Worm (Caenorhabditis elegans) whole organism, late embryonic: Measurements from ENCODE around the gene T21B4.15.

Source experiments
- C38D4.7 ChIP-seq: fragments of 200-800 bp; sonication (Bioruptor generic); optimal IDR thresholded peaks from 2 replicates; lab custom pipeline; 2018; ENCODE audit warnings: mild to moderate bottlenecking, missing genetic modification characterization, moderate library complexity, missing compliant biosample characterization
- ceh-22 ChIP-seq: sonication (generic microtip); optimal IDR thresholded peaks from 2 replicates; lab custom pipeline; 2017; ENCODE audit warnings: missing biosample characterization, missing genetic modification characterization
- fkh-10 ChIP-seq: fragments of 150-350 bp; optimal IDR thresholded peaks from 2 replicates; lab custom pipeline; 2014; ENCODE audit warnings: missing biosample characterization, missing genetic modification reagents, missing genetic modification characterization
- gmeb-2 ChIP-seq: sonication (generic microtip); optimal IDR thresholded peaks from 2 replicates; lab custom pipeline; 2016; ENCODE audit warnings: missing genetic modification characterization, inconsistent platforms, missing compliant biosample characterization
- hlh-13 ChIP-seq: fragments of 200-800 bp; sonication (Bioruptor generic); optimal IDR thresholded peaks from 2 replicates; lab custom pipeline; 2018; ENCODE audit warnings: mild to moderate bottlenecking, missing genetic modification characterization, missing compliant biosample characterization
- nhr-232 ChIP-seq: sonication (generic microtip); optimal IDR thresholded peaks from 2 replicates; lab custom pipeline; 2016; ENCODE audit warnings: missing genetic modification characterization, missing compliant biosample characterization
- pax-1 ChIP-seq: fragments of 150-350 bp; optimal IDR thresholded peaks from 2 replicates; lab custom pipeline; 2014; ENCODE audit warnings: missing biosample characterization, missing genetic modification characterization
- pqm-1 ChIP-seq: sonication (generic microtip); optimal IDR thresholded peaks from 2 replicates; lab custom pipeline; 2016; ENCODE audit warnings: missing genetic modification characterization, missing compliant biosample characterization
- sdc-2 ChIP-seq: sonication (generic microtip); optimal IDR thresholded peaks from 2 replicates; lab custom pipeline; 2016; ENCODE audit warnings: missing genotype, missing genetic modification characterization, missing compliant biosample characterization
- ttx-3 ChIP-seq: sonication (generic microtip); optimal IDR thresholded peaks from 2 replicates; lab custom pipeline; 2016; ENCODE audit warnings: missing genetic modification reagents, missing genetic modification characterization, missing compliant biosample characterization
- unc-3 ChIP-seq, 2 experiments: fragments of 200-800 bp in 1 of 2; sonication (Bioruptor generic) in 1 of 2; sonication (generic microtip) in 1 of 2; conservative IDR thresholded peaks in 1 of 2; optimal IDR thresholded peaks in 1 of 2; 2 replicates each; pipeline versions ENCODE4 v1.3.6 to Lab custom; 2016 to 2022; ENCODE audit warnings: missing compliant biosample characterization in 2 of 2, missing genetic modification characterization in 2 of 2, missing genetic modification reagents in 1 of 2
- unc-42 ChIP-seq: sonication (generic microtip); optimal IDR thresholded peaks from 2 replicates; lab custom pipeline; 2016; ENCODE audit warnings: missing genotype, missing genetic modification characterization, missing compliant biosample characterization

DNA sequence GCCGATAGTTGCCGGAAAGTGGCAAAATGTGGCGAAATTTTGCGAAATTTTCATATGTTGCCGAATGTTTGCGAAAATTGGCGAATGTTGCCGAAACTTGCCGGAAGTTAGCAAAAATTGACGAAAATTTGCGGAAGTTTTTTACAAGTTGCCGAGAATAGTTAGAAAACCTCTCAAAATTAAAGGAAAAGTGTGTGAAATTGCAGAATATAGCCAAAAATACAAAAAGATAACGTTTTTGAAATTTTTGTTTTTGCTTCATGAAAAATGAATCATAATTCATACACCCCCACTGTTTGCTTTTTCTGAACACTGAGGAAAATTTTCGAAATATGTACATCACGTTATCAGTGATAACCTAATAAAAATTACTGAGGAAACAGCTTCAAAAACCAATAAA lies 8.4 kb upstream of the T21B4.15 start:
- TF ChIP-seq sdc-2 (tag; lab: Kevin White, UChicago) (no peak), unc-42 (tag; lab: Kevin White, UChicago) (no peak), ttx-3 (tag; lab: Kevin White, UChicago) (no peak), ceh-22 (no peak), gmeb-2 (tag; lab: Kevin White, UChicago) (no peak), pqm-1 (tag; lab: Kevin White, UChicago) (no peak), pax-1 (tag; lab: Kevin White, UChicago) (no peak), unc-3 (GFP tag; conservative IDR thresholded peaks at IDR 0.05; lab: Robert Waterston, UW) (no peak), unc-3 (tag; optimal IDR thresholded peaks at IDR 0.05; lab: Kevin White, UChicago) (no peak), hlh-13 (GFP tag; lab: Kevin White, UChicago) (no peak), C38D4.7 (no peak), nhr-232 (tag; lab: Kevin White, UChicago) (no peak), fkh-10 (GFP tag; lab: Kevin White, UChicago) (no peak)
